Worm (Caenorhabditis elegans) whole organism, young adult: ENCODE data around the gene AC3.5.

Experiments used
- F22D6.2 ChIP-seq: sonication (generic microtip); optimal IDR thresholded peaks from 2 replicates; lab custom pipeline; 2016; ENCODE audit warnings: mild to moderate bottlenecking, missing genetic modification characterization, missing compliant biosample characterization
- F33H1.4 ChIP-seq: fragments of 200-800 bp; sonication (Bioruptor generic); IDR thresholded peaks from 2 replicates; pipeline ENCODE4 v1.3.6; 2022; ENCODE audit warnings: missing genetic modification reagents, missing genetic modification characterization, missing compliant biosample characterization
- F57A8.1 ChIP-seq: fragments of 200-800 bp; sonication (Bioruptor generic); optimal IDR thresholded peaks from 2 replicates; lab custom pipeline; 2018; ENCODE audit warnings: mild to moderate bottlenecking, missing genetic modification characterization, moderate library complexity, missing compliant biosample characterization
- Y53F4B.3 ChIP-seq: fragments of 200-800 bp; sonication (Bioruptor generic); IDR thresholded peaks from 2 replicates; pipeline ENCODE4 v1.3.6; 2022; ENCODE audit warnings: missing genetic modification reagents, missing genetic modification characterization, missing compliant biosample characterization
- Y53G8AR.9 ChIP-seq: fragments of 200-800 bp; sonication (Bioruptor generic); conservative IDR thresholded peaks from 2 replicates; pipeline ENCODE4 v1.3.6; 2022; ENCODE audit warnings: missing genetic modification reagents, missing genetic modification characterization, missing compliant biosample characterization
- Y95B8A.8 ChIP-seq: fragments of 200-800 bp; sonication (Bioruptor generic); IDR thresholded peaks from 2 replicates; pipeline ENCODE4 v1.3.6; 2022; ENCODE audit warnings: missing genetic modification reagents, missing genetic modification characterization, missing compliant biosample characterization
- ZK185.1 ChIP-seq: sonication (generic microtip); optimal IDR thresholded peaks from 2 replicates; lab custom pipeline; 2016; ENCODE audit warnings: mild to moderate bottlenecking, missing genetic modification characterization, missing compliant biosample characterization; ENCODE audit not compliant: poor library complexity, severe bottlenecking
- ama-1 ChIP-seq, 3 experiments: fragments of 150-350 bp in 1 of 3; sonication (generic microtip) in 2 of 3; optimal IDR thresholded peaks; 2 replicates each; lab custom pipeline; 2014 to 2018; ENCODE audit warnings: missing biosample characterization in 2 of 3, missing genetic modification characterization in 2 of 3, missing genetic modification reagents in 2 of 3
- athp-1 ChIP-seq: sonication (generic microtip); optimal IDR thresholded peaks from 2 replicates; lab custom pipeline; 2017; ENCODE audit warnings: mild to moderate bottlenecking, missing genetic modification characterization, missing compliant biosample characterization
- attf-3 ChIP-seq: fragments of 200-800 bp; sonication (Bioruptor generic); conservative IDR thresholded peaks from 2 replicates; pipeline ENCODE4 v1.3.6; 2022; ENCODE audit warnings: missing genetic modification reagents, missing genetic modification characterization, missing compliant biosample characterization
- attf-5 ChIP-seq: fragments of 200-800 bp; sonication (Bioruptor generic); optimal IDR thresholded peaks from 2 replicates; lab custom pipeline; 2018; ENCODE audit warnings: mild to moderate bottlenecking, missing genetic modification characterization, missing compliant biosample characterization
- bed-2 ChIP-seq: fragments of 200-800 bp; sonication (Bioruptor generic); IDR thresholded peaks from 2 replicates; pipeline ENCODE4 v1.3.6; 2022; ENCODE audit warnings: missing genetic modification reagents, missing genetic modification characterization, missing compliant biosample characterization
- cebp-1 ChIP-seq, 2 experiments: fragments of 200-800 bp in 1 of 2; sonication (Bioruptor generic) in 1 of 2; sonication (generic microtip) in 1 of 2; IDR thresholded peaks in 1 of 2; optimal IDR thresholded peaks in 1 of 2; 2 replicates each; pipeline versions ENCODE4 v1.3.6 to Lab custom; 2017 to 2022; ENCODE audit warnings: missing compliant biosample characterization in 2 of 2, missing genetic modification characterization in 2 of 2, mild to moderate bottlenecking in 1 of 2, missing genetic modification reagents in 1 of 2, moderate library complexity in 1 of 2
- ceh-27 ChIP-seq: fragments of 200-800 bp; sonication (Bioruptor generic); optimal IDR thresholded peaks from 2 replicates; lab custom pipeline; 2018; ENCODE audit warnings: mild to moderate bottlenecking, missing genetic modification characterization, moderate library complexity, missing compliant biosample characterization
- ceh-58 ChIP-seq: fragments of 200-800 bp; sonication (Bioruptor generic); IDR thresholded peaks from 2 replicates; pipeline ENCODE4 v1.3.6; 2022; ENCODE audit warnings: missing genetic modification characterization, missing compliant biosample characterization
- ceh-79 ChIP-seq: sonication (generic microtip); optimal IDR thresholded peaks from 2 replicates; lab custom pipeline; 2017; ENCODE audit warnings: mild to moderate bottlenecking, missing genetic modification characterization, missing compliant biosample characterization
- ceh-91 ChIP-seq: fragments of 200-800 bp; sonication (Bioruptor generic); IDR thresholded peaks from 2 replicates; pipeline ENCODE4 v1.3.6; 2022; ENCODE audit warnings: missing genetic modification reagents, missing genetic modification characterization, missing compliant biosample characterization
- dox-1 ChIP-seq: fragments of 200-800 bp; sonication (Bioruptor generic); IDR thresholded peaks from 2 replicates; pipeline ENCODE4 v1.3.6; 2022; ENCODE audit warnings: missing genetic modification reagents, missing genetic modification characterization, missing compliant biosample characterization
- dpl-1 ChIP-seq: fragments of 150-350 bp; optimal IDR thresholded peaks from 2 replicates; lab custom pipeline; 2014; ENCODE audit warnings: missing biosample characterization, missing genetic modification reagents, missing genetic modification characterization
- efl-1 ChIP-seq: fragments of 150-350 bp; optimal IDR thresholded peaks from 2 replicates; lab custom pipeline; 2014; ENCODE audit warnings: missing biosample characterization, missing genetic modification reagents, missing genetic modification characterization
- ekl-4 ChIP-seq: fragments of 200-800 bp; sonication (Bioruptor generic); IDR thresholded peaks from 2 replicates; pipeline ENCODE4 v1.3.6; 2022; ENCODE audit warnings: missing genetic modification reagents, missing genetic modification characterization, missing compliant biosample characterization
- fkh-3 ChIP-seq: sonication (generic microtip); optimal IDR thresholded peaks from 2 replicates; lab custom pipeline; 2016; ENCODE audit warnings: mild to moderate bottlenecking, missing genetic modification characterization, missing compliant biosample characterization
- him-1 ChIP-seq: sonication (generic microtip); optimal IDR thresholded peaks from 2 replicates; lab custom pipeline; 2016; ENCODE audit warnings: missing genotype, missing genetic modification reagents, missing genetic modification characterization, missing compliant biosample characterization
- let-526 ChIP-seq: fragments of 200-800 bp; sonication (Bioruptor generic); IDR thresholded peaks from 2 replicates; pipeline ENCODE4 v1.3.6; 2022; ENCODE audit warnings: missing genetic modification reagents, missing genetic modification characterization, missing compliant biosample characterization
- let-607 ChIP-seq, 2 experiments: fragments of 200-800 bp in 1 of 2; sonication (Bioruptor generic) in 1 of 2; sonication (generic microtip) in 1 of 2; optimal IDR thresholded peaks; 2 replicates each; lab custom pipeline; 2016 to 2018; ENCODE audit warnings: mild to moderate bottlenecking in 2 of 2, missing compliant biosample characterization in 2 of 2, missing genetic modification characterization in 2 of 2, moderate library complexity in 2 of 2, missing genotype in 1 of 2
- lin-35 ChIP-seq, 3 experiments: fragments of 150-350 bp in 2 of 3; sonication (generic microtip) in 1 of 3; optimal IDR thresholded peaks; 2 replicates each; lab custom pipeline; 2014 to 2018; ENCODE audit warnings: missing biosample characterization in 3 of 3, missing genetic modification characterization in 3 of 3, missing genetic modification reagents in 3 of 3
- lin-40 ChIP-seq: sonication (generic microtip); optimal IDR thresholded peaks from 2 replicates; lab custom pipeline; 2016; ENCODE audit warnings: missing genetic modification characterization, mild to moderate bottlenecking, missing compliant biosample characterization, missing genotype, missing genetic modification reagents
- lin-54 ChIP-seq: fragments of 200-800 bp; sonication (Bioruptor generic); optimal IDR thresholded peaks from 2 replicates; lab custom pipeline; 2018; ENCODE audit warnings: mild to moderate bottlenecking, missing genetic modification characterization, missing compliant biosample characterization
- lir-1 ChIP-seq: fragments of 200-800 bp; sonication (Bioruptor generic); conservative IDR thresholded peaks from 2 replicates; pipeline ENCODE4 v1.3.6; 2022; ENCODE audit warnings: missing genetic modification reagents, missing genetic modification characterization, missing compliant biosample characterization
- madf-3 ChIP-seq: fragments of 200-800 bp; sonication (Bioruptor generic); IDR thresholded peaks from 2 replicates; pipeline ENCODE4 v1.3.6; 2022; ENCODE audit warnings: missing genetic modification reagents, missing genetic modification characterization, missing compliant biosample characterization
- madf-6 ChIP-seq: fragments of 200-800 bp; sonication (Bioruptor generic); IDR thresholded peaks from 2 replicates; pipeline ENCODE4 v1.3.6; 2022; ENCODE audit warnings: missing genetic modification reagents, missing genetic modification characterization, missing compliant biosample characterization
- madf-8 ChIP-seq: fragments of 200-800 bp; sonication (Bioruptor generic); conservative IDR thresholded peaks from 2 replicates; pipeline ENCODE4 v1.3.6; 2022; ENCODE audit warnings: missing genetic modification reagents, missing genetic modification characterization, missing compliant biosample characterization
- nhr-120 ChIP-seq: fragments of 200-800 bp; sonication (Bioruptor generic); IDR thresholded peaks from 2 replicates; pipeline ENCODE4 v1.3.6; 2022; ENCODE audit warnings: missing genetic modification characterization, missing compliant biosample characterization
- nhr-80 ChIP-seq: sonication (generic microtip); optimal IDR thresholded peaks from 2 replicates; lab custom pipeline; 2016; ENCODE audit warnings: missing genetic modification characterization, missing compliant biosample characterization
- pbrm-1 ChIP-seq: fragments of 200-800 bp; sonication (Bioruptor generic); IDR thresholded peaks from 2 replicates; pipeline ENCODE4 v1.3.6; 2022; ENCODE audit warnings: missing genetic modification reagents, missing genetic modification characterization, missing compliant biosample characterization
- rcor-1 ChIP-seq: fragments of 200-800 bp; sonication (Bioruptor generic); IDR thresholded peaks from 2 replicates; pipeline ENCODE4 v1.3.6; 2022; ENCODE audit warnings: missing genetic modification reagents, missing genetic modification characterization, missing compliant biosample characterization
- sea-2 ChIP-seq: fragments of 200-800 bp; sonication (Bioruptor generic); IDR thresholded peaks from 2 replicates; pipeline ENCODE4 v1.3.6; 2022; ENCODE audit warnings: missing genetic modification characterization, missing compliant biosample characterization
- snpc-1.3 ChIP-seq: sonication (generic microtip); optimal IDR thresholded peaks from 2 replicates; lab custom pipeline; 2017; ENCODE audit warnings: missing genetic modification characterization, mild to moderate bottlenecking, missing compliant biosample characterization, antibody characterized with exemption, moderate library complexity, missing genotype, missing genetic modification reagents; ENCODE audit not compliant: insufficient read depth
- snpc-4 ChIP-seq, 5 experiments: fragments of 150-350 bp in 1 of 5; sonication (generic microtip) in 4 of 5; optimal IDR thresholded peaks; 2 replicates each; lab custom pipeline; 2014 to 2018; ENCODE audit warnings: missing genetic modification characterization in 5 of 5, missing biosample characterization in 3 of 5, antibody characterized with exemption in 2 of 5, mild to moderate bottlenecking in 2 of 5, missing compliant biosample characterization in 2 of 5, missing genotype in 2 of 5, moderate library complexity in 2 of 5, missing genetic modification reagents in 1 of 5
- tbp1 ChIP-seq: fragments of 200-800 bp; sonication (Bioruptor generic); optimal IDR thresholded peaks from 2 replicates; lab custom pipeline; 2018; ENCODE audit warnings: mild to moderate bottlenecking, missing genetic modification characterization, missing compliant biosample characterization
- tlf-1 ChIP-seq: fragments of 200-800 bp; sonication (Bioruptor generic); optimal IDR thresholded peaks from 2 replicates; lab custom pipeline; 2018; ENCODE audit warnings: mild to moderate bottlenecking, missing genetic modification characterization, missing compliant biosample characterization
- unc-130 ChIP-seq: sonication (generic microtip); optimal IDR thresholded peaks from 2 replicates; lab custom pipeline; 2016; ENCODE audit warnings: missing genetic modification reagents, missing genetic modification characterization, missing compliant biosample characterization
- unc-62 ChIP-seq: fragments of 150-350 bp; optimal IDR thresholded peaks from 2 replicates; lab custom pipeline; 2014; ENCODE audit warnings: missing biosample characterization, missing genetic modification reagents, missing genetic modification characterization
- zim-3 ChIP-seq: sonication (generic microtip); optimal IDR thresholded peaks from 2 replicates; lab custom pipeline; 2017; ENCODE audit warnings: mild to moderate bottlenecking, missing genetic modification characterization, moderate library complexity, missing compliant biosample characterization

AC3.5 gene

DNA sequence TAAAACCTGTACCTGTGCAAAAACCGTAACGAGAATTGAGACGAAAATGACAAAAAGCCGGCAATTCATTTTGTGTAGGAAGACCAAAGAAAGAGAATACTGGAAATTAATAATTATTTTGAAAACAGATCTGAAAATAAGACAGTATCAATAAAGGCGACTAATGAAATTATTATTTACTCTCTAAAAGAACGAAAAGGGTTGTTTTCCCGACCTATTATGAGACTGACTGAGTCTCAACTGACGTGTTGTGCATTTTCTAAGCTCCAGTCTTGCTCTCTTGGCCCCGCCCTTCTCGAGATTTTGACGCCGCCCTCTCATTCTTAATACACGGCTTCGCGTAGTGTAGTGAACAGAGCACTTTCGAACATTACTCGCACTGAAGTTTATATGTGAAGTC lies 38.3 kb upstream of the AC3.5 start, which contains the start of gene K07C5.9 (continued):
- TF ChIP-seq lir-1 (GFP tag; lab: Robert Waterston, UW) (no peak), nhr-120 (GFP tag; lab: Robert Waterston, UW) (no peak), ekl-4 (GFP tag; lab: Robert Waterston, UW) (0 out of 2 replicates have a peak, but pooled peaks have one; percentile 26), F57A8.1 (GFP tag; lab: Kevin White, UChicago) (no peak)

DNA sequence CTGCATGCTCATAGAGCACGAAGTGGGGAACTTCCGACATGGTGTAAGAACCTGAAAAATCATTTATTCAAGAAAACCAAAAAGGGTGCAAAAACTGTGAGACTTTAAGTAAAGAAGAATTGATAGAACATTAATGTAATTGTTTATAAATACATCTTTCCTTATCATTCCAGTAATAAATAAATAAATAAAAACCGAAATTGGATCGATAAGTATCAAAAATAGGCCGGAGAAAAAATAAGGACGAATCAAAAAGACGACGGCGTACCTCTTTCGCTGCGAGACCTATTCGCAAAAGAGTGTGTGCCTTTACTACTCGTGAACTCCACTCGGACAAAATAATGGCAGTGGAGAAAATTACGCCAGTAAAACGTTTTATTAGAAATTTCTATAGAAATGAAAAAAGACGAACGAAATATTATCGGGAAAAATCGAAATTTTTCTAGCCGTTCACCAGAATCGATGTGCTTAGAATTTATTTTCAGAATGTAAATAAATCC lies 35.3 kb upstream of the AC3.5 start, which contains the start of gene nol-56:
TSS of gene nol-56 (minus strand) at position 51 of the 500 bp plus-strand sequence.
- no peak for TF ChIP-seq sea-2 (GFP tag; lab: Robert Waterston, UW)
- peak; percentile 2 for TF ChIP-seq athp-1 (tag; lab: Kevin White, UChicago)
- no peak for TF ChIP-seq Y95B8A.8 (GFP tag; lab: Robert Waterston, UW)
- peak; percentile 71 for TF ChIP-seq lin-40 (tag; lab: Kevin White, UChicago)
- peak; percentile 47 for TF ChIP-seq tbp1 (GFP tag; lab: Kevin White, UChicago)
- peak in 1 of 3 experiments; percentile 71 for TF ChIP-seq lin-35 (GFP tag; optimal IDR thresholded peaks at IDR 0.05; lab: Kevin White, UChicago)
- TF ChIP-seq zim-3 (tag; lab: Kevin White, UChicago): no peak
- peak; percentile 33 for TF ChIP-seq snpc-1.3 (tag; lab: Kevin White, UChicago)
- TF ChIP-seq let-526 (GFP tag; lab: Robert Waterston, UW): 0 out of 2 replicates have a peak, but pooled peaks have one; percentile 25
- peak; percentile 79 for TF ChIP-seq ZK185.1 (tag; lab: Kevin White, UChicago)
- no peak for TF ChIP-seq ama-1 (optimal IDR thresholded peaks at IDR 0.05; lab: Kevin White, UChicago)
- no peak for TF ChIP-seq ama-1 (GFP tag; optimal IDR thresholded peaks at IDR 0.05; lab: Kevin White, UChicago)
- peak; percentile 65 for TF ChIP-seq ceh-27 (GFP tag; lab: Kevin White, UChicago)
- peak; percentile 60 for TF ChIP-seq dpl-1
- no peak for TF ChIP-seq madf-8 (GFP tag; lab: Robert Waterston, UW)
- peak; percentile 14; the same call in 1 of the 2 replicates for TF ChIP-seq bed-2
- peak; percentile 48 for TF ChIP-seq tlf-1 (GFP tag; lab: Kevin White, UChicago)
- TF ChIP-seq him-1 (tag; lab: Kevin White, UChicago): no peak
- peak; percentile 72 for TF ChIP-seq lin-54
- peak; percentile 49 for TF ChIP-seq efl-1
- TF ChIP-seq nhr-80 (tag; lab: Kevin White, UChicago): peak; percentile 16
- TF ChIP-seq Y53F4B.3 (GFP tag; lab: Robert Waterston, UW): no peak
- TF ChIP-seq let-607 (tag; optimal IDR thresholded peaks at IDR 0.05; lab: Kevin White, UChicago): peak in 1 of 2 experiments; percentile 60
- no peak for TF ChIP-seq ceh-58 (GFP tag; lab: Robert Waterston, UW)
- TF ChIP-seq ceh-91 (GFP tag; lab: Robert Waterston, UW): no peak
- TF ChIP-seq unc-130 (GFP tag; lab: Kevin White, UChicago): peak; percentile 49
- TF ChIP-seq dox-1 (GFP tag; lab: Robert Waterston, UW): peak; percentile 74
- 0 out of 2 replicates have a peak, but pooled peaks have one; percentile 15 for TF ChIP-seq rcor-1 (GFP tag; lab: Robert Waterston, UW)
- TF ChIP-seq F33H1.4: peak; percentile 95
- TF ChIP-seq ceh-79 (tag; lab: Kevin White, UChicago): no peak
- peak; percentile 39; the same call in 1 of the 2 replicates for TF ChIP-seq pbrm-1 (GFP tag; lab: Robert Waterston, UW)
- TF ChIP-seq F22D6.2 (tag; lab: Kevin White, UChicago): no peak
- TF ChIP-seq attf-5 (GFP tag; lab: Kevin White, UChicago): peak; percentile 63
- no peak for TF ChIP-seq cebp-1 (GFP tag; IDR thresholded peaks at IDR 0.05; lab: Robert Waterston, UW)
- TF ChIP-seq cebp-1 (tag; optimal IDR thresholded peaks at IDR 0.05; lab: Kevin White, UChicago): peak; percentile 53
- 0 out of 2 replicates have a peak, but pooled peaks have one; percentile 38 for TF ChIP-seq Y53G8AR.9
- peak; percentile 79 for TF ChIP-seq madf-3 (GFP tag; lab: Robert Waterston, UW)
- no peak for TF ChIP-seq unc-62 (GFP tag; lab: Kevin White, UChicago)
- no peak for TF ChIP-seq fkh-3 (tag; lab: Kevin White, UChicago)
- peak; percentile 51; the same call in 1 of the 2 replicates for TF ChIP-seq madf-6 (GFP tag; lab: Robert Waterston, UW)
- TF ChIP-seq snpc-4 (GFP tag; optimal IDR thresholded peaks at IDR 0.05; lab: Kevin White, UChicago): peak; percentile 17
- TF ChIP-seq snpc-4 (tag; optimal IDR thresholded peaks at IDR 0.05; lab: Kevin White, UChicago): peak in 3 of 4 experiments; percentile 41 to 50 (median 48)
- TF ChIP-seq attf-3: peak; percentile 32; the same call in 1 of the 2 replicates
